Fruit fly (Drosophila melanogaster): ENCODE data around the gene Lcp65Ag1.

DNA sequence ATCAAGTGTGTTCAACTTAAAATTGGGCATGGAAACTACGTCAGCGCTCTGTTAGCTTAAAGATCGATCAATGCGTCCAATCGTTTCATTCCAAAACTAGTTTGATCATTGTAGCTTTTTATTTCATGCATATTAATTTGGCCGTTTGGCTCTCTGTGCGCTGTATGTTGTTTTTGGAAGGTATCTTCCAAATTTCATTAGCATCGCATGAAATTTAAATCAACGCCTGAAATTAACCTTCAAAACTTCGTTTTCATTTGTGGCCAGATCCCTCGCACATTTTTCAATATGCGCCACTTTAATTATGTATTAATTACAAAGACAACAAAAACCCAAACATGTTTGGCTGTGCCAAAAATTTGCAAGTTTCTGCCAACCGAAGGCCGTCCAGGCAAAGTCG is 3.5 kb upstream of the Lcp65Ag1 start:
- TF ChIP-seq psq (optimal IDR thresholded peaks at IDR 0.05) (no peak), Myc (optimal IDR thresholded peaks at IDR 0.05) (no peak), insv (optimal IDR thresholded peaks at IDR 0.05) (no peak), ttk (optimal IDR thresholded peaks at IDR 0.05) (no peak), h (optimal IDR thresholded peaks at IDR 0.05) (no peak), Sin3A (optimal IDR thresholded peaks at IDR 0.05) (no peak)
